Fruit fly (Drosophila melanogaster) whole organism, larva: Measurements from ENCODE around the gene CG32318.
"Not testable (repeated sequence)": the region's sequence is repeated elsewhere in the genome, so short reads cannot be mapped to it uniquely, and the experiment has no call there.

Experiments used
- noc ChIP-seq: fragments of 200-800 bp; sonication (Bioruptor generic); optimal IDR thresholded peaks from 3 replicates; lab custom pipeline; 2019; ENCODE audit warnings: missing biosample characterization, mild to moderate bottlenecking, missing genetic modification characterization, moderate library complexity

CG32318 gene

DNA sequence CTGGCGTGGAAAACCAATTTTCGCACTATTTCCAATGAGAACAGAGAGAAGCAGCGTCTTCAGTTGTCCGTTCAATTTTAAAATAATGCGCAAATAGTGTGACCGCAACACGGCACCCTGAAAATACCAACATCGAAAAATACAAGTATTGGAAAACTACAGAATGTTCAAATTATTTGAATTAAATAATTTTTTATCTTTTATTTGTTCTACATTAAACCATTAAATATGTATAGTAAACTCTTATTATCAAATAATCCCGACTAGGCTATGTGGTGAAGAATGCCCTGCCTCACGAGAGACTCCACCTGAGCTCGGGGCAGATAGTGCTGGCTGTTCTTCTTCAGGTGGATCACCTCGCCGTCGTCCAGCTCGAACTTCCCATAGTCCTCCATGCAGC, 913 bp downstream of the CG32318 start, which contains the start of gene Klp61F:
TSS of gene Klp61F (minus strand) at position 101 of the 400 bp plus-strand sequence.
- not testable (repeated sequence) for TF ChIP-seq noc (tag; lab: Kevin White, UChicago)

DNA sequence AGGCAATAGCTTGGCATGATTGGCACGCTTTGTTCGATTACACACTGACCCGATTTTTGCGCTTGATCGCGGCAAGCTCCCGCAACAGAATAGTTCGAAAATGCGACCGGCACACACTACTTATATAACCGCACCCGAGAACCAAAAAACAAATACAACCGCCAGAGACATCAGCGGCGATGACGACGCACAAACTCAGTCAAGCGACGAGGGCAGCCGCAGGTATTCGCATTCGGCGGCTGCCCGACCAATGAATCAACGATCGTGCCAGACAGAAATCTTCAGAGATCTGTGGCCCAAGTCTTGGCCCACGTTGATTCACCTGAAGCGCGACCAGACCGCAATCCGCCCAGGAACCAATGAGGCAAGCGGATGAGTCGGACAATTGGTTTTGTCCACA, 8.5 kb downstream of the CG32318 start, which contains the start of gene CG9192:
TSS of gene CG9192 (minus strand) at position 101 of the 400 bp plus-strand sequence.
- TF ChIP-seq noc (tag; lab: Kevin White, UChicago): no peak

DNA sequence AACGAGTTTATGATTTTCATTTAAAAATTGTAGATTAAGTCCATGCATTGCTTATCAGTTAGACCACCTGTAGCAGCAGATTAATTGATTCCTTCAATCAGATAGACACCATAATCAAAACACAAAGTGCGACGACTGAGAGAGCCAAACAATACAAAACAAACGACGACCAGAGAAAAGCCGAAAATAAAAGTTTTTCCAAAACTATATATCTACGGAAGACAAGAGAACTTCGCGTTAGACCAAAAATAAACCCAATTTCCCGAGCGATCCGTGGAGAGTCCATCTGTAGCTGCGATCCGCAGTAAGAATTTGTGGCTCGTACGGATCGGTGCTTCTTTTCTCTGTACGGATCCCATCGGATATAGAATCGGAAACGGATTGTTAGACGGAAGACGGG, 11.3 kb downstream of the CG32318 start, which contains the start of gene galene:
TSS of gene galene (plus strand) at position 301 of the 400 bp plus-strand sequence.
- no peak for TF ChIP-seq noc (tag; lab: Kevin White, UChicago)

DNA sequence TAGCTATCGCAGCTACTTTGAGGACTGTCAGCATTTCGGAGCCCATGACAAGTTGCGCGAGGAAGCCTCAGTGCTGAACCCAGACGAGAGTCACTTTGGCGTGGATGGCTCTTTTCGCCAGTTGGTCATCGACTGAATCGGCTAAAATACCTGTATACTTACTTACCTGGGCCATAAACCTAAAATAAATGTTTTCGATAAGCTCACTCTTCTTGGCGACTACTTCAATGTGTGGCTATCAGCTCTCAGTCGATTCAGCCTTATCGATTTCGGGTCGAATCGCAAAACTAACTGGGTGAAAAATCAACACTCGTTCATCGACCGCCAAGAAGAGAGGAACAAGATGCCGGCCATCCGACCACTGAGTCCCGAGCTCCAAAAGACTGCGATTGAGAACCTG, 12.9 kb downstream of the CG32318 start, which contains the start of gene CG33966:
TSS of gene CG33966 (plus strand) at position 301 of the 400 bp plus-strand sequence.
- TF ChIP-seq noc (tag; lab: Kevin White, UChicago): no peak

DNA sequence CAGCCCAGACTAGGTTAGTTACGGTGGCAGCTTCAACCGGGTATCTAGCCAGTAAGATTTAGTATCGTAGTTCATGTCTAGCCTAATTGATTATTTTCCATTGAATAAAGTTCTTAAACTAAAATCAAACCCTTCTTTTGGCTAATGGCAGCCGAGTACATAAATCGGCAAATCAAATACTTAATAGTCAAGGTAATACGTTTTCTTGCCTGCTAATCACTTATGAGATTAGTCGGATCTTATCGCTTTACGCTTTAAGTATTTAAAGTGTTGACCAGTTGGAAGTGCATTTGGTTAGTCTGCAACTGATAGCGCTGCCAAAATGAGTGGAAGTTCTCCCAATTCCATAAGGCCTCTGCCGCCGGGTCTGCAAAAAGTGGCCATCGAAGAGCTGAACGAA, 14.1 kb downstream of the CG32318 start, which contains the start of gene CG33965:
TSS of gene CG33965 (plus strand) at position 301 of the 400 bp plus-strand sequence.
- TF ChIP-seq noc (tag; lab: Kevin White, UChicago): no peak

DNA sequence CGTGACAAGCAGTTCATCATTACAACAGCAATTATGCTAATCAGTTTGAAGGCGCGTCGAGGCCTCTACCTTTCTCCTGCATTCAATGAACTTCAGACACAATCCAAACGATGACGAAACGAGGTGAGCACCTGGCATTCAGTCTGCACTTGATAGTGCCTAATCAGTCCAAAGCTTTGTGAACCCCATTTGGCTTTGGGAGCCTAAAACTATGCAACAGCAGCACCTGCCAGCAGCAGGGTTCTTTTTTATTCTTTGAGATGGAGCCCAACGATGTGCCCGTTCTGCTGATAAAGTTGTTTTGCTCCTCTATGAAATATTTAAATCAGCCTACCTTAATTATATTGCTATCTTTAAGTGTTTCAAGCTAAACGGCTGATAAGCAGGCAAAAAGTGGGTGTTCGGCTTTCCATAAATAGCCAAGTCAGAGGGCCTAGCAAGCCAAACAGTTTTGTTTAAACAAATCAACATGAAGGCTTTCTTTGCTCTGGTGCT, 19.4 kb downstream of the CG32318 start, which contains the start of gene LysS:
TSS of gene LysS (plus strand) at position 445 of the 495 bp plus-strand sequence.
- TF ChIP-seq noc (tag; lab: Kevin White, UChicago): no peak

DNA sequence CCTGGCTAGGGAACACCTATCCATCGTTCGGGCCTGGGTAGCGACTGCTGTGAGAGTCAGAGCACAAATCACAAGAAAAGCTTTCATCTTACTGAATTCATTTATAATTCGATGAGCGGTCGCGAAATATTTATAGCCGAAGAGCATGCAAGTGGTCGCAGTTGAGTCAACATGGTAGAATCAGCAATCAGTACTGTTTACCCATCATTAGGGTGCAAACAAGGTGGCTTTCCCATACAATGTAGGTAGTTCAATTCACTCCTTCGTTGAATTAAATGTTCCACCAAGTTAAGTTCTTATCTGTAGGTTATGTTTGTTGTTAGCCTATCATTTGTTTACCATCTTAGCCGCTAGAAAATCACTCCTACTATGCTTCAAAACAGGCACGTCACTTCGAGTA, 28.1 kb downstream of the CG32318 start, which contains the start of gene LysP:
TSS of gene LysP (minus strand) at position 101 of the 400 bp plus-strand sequence.
- no peak for TF ChIP-seq noc (tag; lab: Kevin White, UChicago)

DNA sequence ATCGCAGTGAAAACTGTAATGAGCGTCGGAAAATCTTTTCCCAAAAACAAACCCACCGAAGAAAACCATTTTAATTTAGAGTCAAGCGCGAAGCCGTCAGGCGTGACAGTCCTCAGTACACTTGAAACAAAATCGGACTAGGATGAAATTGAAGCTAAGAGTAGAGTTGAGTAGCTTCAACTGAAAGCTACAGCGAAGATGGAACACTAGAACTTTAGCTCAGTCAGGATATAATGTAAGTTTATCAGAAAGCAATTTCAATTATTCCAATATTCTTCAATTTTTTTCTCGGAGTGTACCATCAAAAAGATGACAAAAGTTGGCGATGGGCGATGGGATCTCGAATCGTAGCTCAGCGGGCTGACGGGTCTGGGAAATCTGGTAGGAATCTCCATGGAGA, 30.3 kb downstream of the CG32318 start:
- no peak for TF ChIP-seq noc (tag; lab: Kevin White, UChicago)

DNA sequence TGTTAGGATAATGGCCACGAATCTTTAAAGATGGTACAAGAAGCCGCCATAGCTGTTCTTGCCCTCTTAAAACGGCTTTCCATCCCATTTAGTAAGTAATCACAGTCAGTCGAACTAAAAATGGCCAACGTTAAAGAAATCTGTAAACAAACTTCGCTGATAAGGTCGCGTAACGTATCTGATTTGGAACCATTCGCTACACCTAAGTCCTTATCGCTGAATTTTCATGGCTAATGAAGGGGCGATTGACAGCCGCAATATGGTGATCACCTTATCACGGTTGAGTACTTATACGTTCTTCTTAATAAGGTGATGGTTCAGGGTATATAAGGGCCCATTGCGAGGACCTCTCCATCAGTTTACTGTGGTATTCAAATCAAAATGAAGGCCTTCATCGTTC, 34.2 kb downstream of the CG32318 start, which contains the start of gene LysE:
TSS of gene LysE (plus strand) at position 257 of the 400 bp plus-strand sequence.
- TF ChIP-seq noc (tag; lab: Kevin White, UChicago): no peak

DNA sequence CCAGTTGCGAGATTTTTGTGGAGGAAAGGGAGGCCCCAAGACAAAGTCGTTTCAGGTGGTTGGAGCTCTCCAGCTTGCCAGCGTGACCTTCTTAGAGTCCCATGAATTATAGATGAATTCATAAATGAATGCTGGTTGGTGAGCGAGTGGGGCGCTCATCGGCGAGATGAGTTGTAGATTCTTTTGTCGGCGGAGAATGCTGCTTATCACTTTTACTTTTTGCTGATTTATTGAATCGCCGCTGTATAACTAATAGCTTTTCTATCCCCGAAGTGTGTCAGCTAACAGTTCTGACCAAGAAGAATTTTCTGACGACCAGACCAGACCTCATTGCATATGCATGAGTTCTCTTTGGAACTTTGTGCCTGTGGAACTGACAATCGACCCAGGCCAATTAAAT, 34.6 kb downstream of the CG32318 start:
- no peak for TF ChIP-seq noc (tag; lab: Kevin White, UChicago)

DNA sequence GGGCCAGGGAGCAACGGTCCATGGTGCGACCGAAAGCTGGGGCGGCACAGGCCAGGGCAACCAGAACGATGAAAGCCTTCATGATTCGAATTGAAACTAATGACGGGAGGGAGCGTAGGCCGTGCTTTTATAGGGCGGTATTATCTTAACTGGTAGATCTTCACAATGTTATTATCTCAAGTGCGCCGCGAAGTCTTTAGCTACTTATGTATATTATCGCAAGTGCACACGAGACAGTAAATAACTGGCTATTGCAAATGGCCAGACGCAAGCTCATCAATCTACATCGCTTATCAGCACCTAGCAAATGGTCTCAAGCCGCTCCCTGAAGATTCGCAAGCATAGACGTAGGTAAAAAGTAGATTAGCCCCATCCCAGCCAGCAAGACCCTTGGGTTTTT, 35.6 kb downstream of the CG32318 start, which contains the start of gene LysD:
TSS of gene LysD (minus strand) at position 101 of the 400 bp plus-strand sequence.
- no peak for TF ChIP-seq noc (tag; lab: Kevin White, UChicago)

DNA sequence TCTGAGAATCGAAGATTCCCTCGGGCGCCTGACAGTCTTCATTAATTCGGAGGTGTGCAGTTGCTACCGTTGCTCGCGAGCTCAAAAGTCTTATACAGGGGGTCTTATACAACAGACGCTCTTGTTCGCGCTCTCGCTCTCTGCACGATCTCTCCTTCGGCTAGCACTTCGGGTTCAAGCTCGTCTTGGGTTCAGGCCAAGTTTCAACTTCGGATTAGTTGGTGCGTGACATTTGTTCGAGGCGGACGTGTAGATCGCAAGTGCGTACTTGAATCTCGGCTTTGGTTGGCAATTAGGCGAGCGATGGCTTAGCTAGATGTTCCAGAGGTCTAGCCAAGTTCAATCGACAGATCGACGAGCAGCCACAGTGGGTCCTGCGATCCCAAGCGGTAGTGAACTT, 38.5 kb downstream of the CG32318 start:
- TF ChIP-seq noc (tag; lab: Kevin White, UChicago): no peak

DNA sequence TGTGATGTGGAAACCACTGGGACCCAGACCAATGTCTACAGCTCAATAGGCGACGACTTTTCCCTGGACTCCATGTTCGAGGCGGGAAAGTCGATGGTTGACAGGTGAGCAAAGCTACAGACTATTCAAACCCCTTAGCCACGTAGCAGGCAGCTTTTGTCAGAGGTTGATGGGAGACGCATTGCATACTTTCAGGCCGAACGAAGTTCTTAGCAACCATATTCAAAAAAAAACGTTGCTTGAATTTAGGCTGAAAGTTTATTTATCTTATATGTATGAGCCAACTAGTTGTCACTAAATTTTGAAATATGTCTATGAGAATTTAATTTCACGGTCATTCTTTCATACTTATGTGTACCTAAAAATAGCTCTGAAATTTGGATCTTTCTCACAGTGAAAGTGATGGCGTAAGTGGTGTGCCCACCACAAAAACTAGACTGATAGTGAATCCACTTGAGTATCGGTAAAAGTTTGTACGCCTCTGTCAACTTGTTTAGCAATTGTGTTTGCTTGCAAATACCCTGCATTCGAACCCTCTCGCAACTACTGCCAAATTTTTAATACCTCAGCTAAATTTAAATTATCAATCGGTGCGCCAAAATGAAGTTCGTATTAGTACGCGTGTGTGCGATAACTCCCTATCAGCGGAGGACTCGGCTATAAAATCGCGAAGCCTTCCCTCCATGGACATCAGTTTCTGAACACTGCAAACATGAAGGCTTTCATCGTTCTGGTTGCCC, 39.9 kb downstream of the CG32318 start, which contains the start of gene LysB:
TSS of gene LysB (plus strand) at position 690 of the 740 bp plus-strand sequence.
- no peak for TF ChIP-seq noc (tag; lab: Kevin White, UChicago)

DNA sequence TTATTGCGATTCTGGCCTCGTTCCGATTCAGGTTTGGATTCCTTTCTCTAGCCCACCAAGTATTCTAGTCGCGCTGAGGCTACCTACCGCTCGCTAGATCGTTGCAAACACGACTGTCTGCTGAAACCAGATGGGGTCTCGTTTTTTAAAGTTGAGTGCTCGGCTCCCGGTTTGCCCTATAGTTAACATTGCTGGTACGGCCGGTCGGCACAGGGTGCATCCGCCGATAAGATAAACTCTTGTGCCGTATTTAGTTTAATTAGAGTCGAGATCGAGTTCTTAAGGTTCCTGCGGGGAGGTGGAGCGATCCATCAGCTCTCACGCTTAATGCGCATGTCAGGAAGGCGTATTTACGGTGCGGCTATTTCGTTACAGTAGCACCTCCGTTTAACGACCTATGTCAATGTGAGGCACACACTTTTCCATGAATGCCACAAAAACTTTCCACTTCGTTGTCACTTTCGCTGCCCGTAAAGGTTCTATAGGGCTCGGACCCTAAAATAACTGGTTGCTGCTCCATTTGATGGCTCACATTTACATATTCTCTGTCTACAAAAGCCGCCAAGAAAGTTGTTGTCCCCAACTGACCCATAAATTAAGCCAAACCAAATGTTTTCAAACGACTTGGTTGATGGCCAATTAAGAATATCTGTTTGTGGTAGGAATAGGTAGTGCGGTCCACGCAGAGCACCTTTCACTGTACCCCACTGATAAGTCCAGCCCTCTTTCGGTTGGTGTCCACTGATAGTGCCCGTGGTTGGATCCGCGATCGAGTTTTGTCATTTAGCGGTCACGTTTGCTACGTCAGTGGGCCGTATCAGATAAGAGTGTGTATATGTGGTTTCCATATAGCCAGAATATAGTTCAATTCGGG, 41.8 kb downstream of the CG32318 start, which contains the start of gene CG9119:
TSS of gene CG9119 (minus strand) at position 122 of the 874 bp plus-strand sequence.
- TF ChIP-seq noc (tag; lab: Kevin White, UChicago): peak; percentile 96

DNA sequence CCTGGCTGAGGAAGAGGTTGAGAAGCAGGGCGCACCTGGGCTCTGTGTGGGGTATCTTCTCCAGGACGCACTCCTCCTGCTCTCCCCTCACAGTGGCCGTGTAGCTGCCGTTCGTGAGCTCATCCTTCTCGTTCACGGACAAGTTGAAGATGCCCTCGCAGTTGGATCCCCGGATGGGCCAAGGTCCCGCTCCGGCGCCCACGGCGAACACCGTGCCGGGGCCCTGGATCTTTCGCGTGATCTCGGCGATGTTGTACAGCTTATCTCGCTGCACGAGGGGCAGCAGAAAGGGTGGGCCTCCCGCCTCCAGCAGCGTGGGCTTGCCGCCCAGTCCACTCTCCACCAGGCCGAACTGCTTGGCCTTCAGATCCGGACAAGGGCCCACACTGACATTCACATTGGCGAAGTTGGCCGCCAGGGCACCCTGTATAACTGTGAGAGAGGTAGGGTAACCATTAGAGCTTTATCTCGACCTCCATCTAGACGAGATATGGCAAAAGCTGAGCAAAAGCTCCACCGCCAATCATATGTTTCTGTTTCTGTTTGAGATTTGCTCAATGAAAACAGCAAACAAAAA, 42.8 kb downstream of the CG32318 start:
- no peak for TF ChIP-seq noc (tag; lab: Kevin White, UChicago)
